Worm (Caenorhabditis elegans) whole organism, L4 larva: ENCODE results near the gene cutl-12.
A peak's percentile ranks its signal among the peaks of the same experiment; 100 is the strongest.

Source experiments
- ama-1 ChIP-seq: fragments of 150-350 bp; optimal IDR thresholded peaks from 2 replicates; lab custom pipeline; 2014; ENCODE audit warnings: inconsistent platforms, mixed read lengths
- ceh-44 ChIP-seq: fragments of 200-800 bp; sonication (Bioruptor generic); IDR thresholded peaks from 2 replicates; pipeline ENCODE4 v1.3.6; 2022; ENCODE audit warnings: missing genetic modification reagents, missing genetic modification characterization, missing compliant biosample characterization
- dve-1 ChIP-seq: sonication (generic microtip); optimal IDR thresholded peaks from 2 replicates; lab custom pipeline; 2017; ENCODE audit warnings: antibody characterized with exemption, mild to moderate bottlenecking, missing genetic modification characterization, missing compliant biosample characterization; ENCODE audit not compliant: insufficient read depth
- nhr-102 ChIP-seq: sonication (generic microtip); optimal IDR thresholded peaks from 2 replicates; lab custom pipeline; 2016; ENCODE audit warnings: mild to moderate bottlenecking, missing genetic modification characterization, moderate library complexity, missing compliant biosample characterization
- nhr-237 ChIP-seq: sonication (generic microtip); optimal IDR thresholded peaks from 2 replicates; lab custom pipeline; 2017; ENCODE audit warnings: missing biosample characterization, missing genetic modification characterization
- nhr-25 ChIP-seq: sonication (generic microtip); optimal IDR thresholded peaks from 2 replicates; lab custom pipeline; 2017; ENCODE audit warnings: missing genetic modification characterization, mild to moderate bottlenecking, missing compliant biosample characterization, antibody characterized with exemption, moderate library complexity, borderline replicate concordance; ENCODE audit not compliant: insufficient read depth
- nhr-48 ChIP-seq: sonication (generic microtip); optimal IDR thresholded peaks from 2 replicates; lab custom pipeline; 2016; ENCODE audit warnings: mild to moderate bottlenecking, missing genetic modification characterization, missing compliant biosample characterization

ce11 chrII:8650644-8651159, 16.4 kb upstream of the cutl-12 start, which contains the start of gene pyr-1:
- TF ChIP-seq nhr-25 (tag; lab: Kevin White, UChicago), result no peak
- no peak for TF ChIP-seq nhr-237
- no peak for TF ChIP-seq ama-1 (lab: Kevin White, UChicago)
- TF ChIP-seq nhr-102 (tag; lab: Kevin White, UChicago), result no peak
- no peak for TF ChIP-seq nhr-48 (tag; lab: Kevin White, UChicago)
- TF ChIP-seq ceh-44 (GFP tag; lab: Robert Waterston, UW), result no peak
- peak; percentile 18 for TF ChIP-seq dve-1
